Worm (Caenorhabditis elegans) whole organism, L4 larva: ENCODE measurements around the gene F23F12.13.

ENCODE experiments used
- F26F4.8 ChIP-seq: fragments of 200-800 bp; sonication (Bioruptor generic); conservative IDR thresholded peaks from 2 replicates; pipeline ENCODE4 v1.3.6; 2022; ENCODE audit warnings: missing genetic modification characterization, missing compliant biosample characterization
- F44E2.7 ChIP-seq: fragments of 200-800 bp; sonication (Bioruptor generic); IDR thresholded peaks from 2 replicates; pipeline ENCODE4 v2.1.2; 2022; ENCODE audit warnings: missing genetic modification characterization, missing compliant biosample characterization
- F49E8.2 ChIP-seq: sonication (generic microtip); optimal IDR thresholded peaks from 2 replicates; lab custom pipeline; 2016; ENCODE audit warnings: missing compliant biosample characterization, mild to moderate bottlenecking, missing genetic modification characterization, borderline replicate concordance
- T20F7.1 ChIP-seq: fragments of 200-800 bp; sonication (Bioruptor generic); optimal IDR thresholded peaks from 2 replicates; lab custom pipeline; 2018; ENCODE audit warnings: mild to moderate bottlenecking, missing genetic modification characterization, missing compliant biosample characterization
- T26A8.4 ChIP-seq: fragments of 200-800 bp; sonication (Bioruptor generic); IDR thresholded peaks from 2 replicates; pipeline ENCODE4 v1.3.6; 2022; ENCODE audit warnings: missing genetic modification characterization, missing compliant biosample characterization
- Y5F2A.4 ChIP-seq: fragments of 200-800 bp; sonication (Bioruptor generic); optimal IDR thresholded peaks from 2 replicates; lab custom pipeline; 2018; ENCODE audit warnings: mild to moderate bottlenecking, missing genetic modification characterization, missing compliant biosample characterization
- Y75B8A.6 ChIP-seq: fragments of 200-800 bp; sonication (Bioruptor generic); IDR thresholded peaks from 2 replicates; pipeline ENCODE4 v1.3.6; 2022; ENCODE audit warnings: missing genetic modification reagents, missing genetic modification characterization, missing compliant biosample characterization
- aly-2 ChIP-seq: sonication (generic microtip); optimal IDR thresholded peaks from 2 replicates; lab custom pipeline; 2018; ENCODE audit warnings: missing biosample characterization, missing genetic modification characterization
- ama-1 ChIP-seq: fragments of 150-350 bp; optimal IDR thresholded peaks from 2 replicates; lab custom pipeline; 2014; ENCODE audit warnings: inconsistent platforms, mixed read lengths
- ceh-20 ChIP-seq: fragments of 200-800 bp; sonication (Bioruptor generic); IDR thresholded peaks from 2 replicates; pipeline ENCODE4 v1.3.6; 2022; ENCODE audit warnings: missing genetic modification reagents, missing genetic modification characterization, missing compliant biosample characterization
- ceh-44 ChIP-seq: fragments of 200-800 bp; sonication (Bioruptor generic); IDR thresholded peaks from 2 replicates; pipeline ENCODE4 v1.3.6; 2022; ENCODE audit warnings: missing genetic modification reagents, missing genetic modification characterization, missing compliant biosample characterization
- ceh-62 ChIP-seq: sonication (generic microtip); optimal IDR thresholded peaks from 2 replicates; lab custom pipeline; 2017; ENCODE audit warnings: missing biosample characterization, missing genetic modification characterization
- daf-12 ChIP-seq: fragments of 150-350 bp; optimal IDR thresholded peaks from 2 replicates; lab custom pipeline; 2014; ENCODE audit warnings: missing biosample characterization, missing genetic modification reagents, missing genetic modification characterization
- daf-16 ChIP-seq, 3 experiments: sonication (generic microtip); optimal IDR thresholded peaks; 2 replicates each; lab custom pipeline; 2016 to 2017; ENCODE audit warnings: missing genetic modification characterization in 3 of 3, missing genetic modification reagents in 3 of 3, mild to moderate bottlenecking in 2 of 3, missing compliant biosample characterization in 2 of 3, missing biosample characterization in 1 of 3, moderate library complexity in 1 of 3
- daf-8 ChIP-seq: fragments of 200-800 bp; sonication (Bioruptor generic); IDR thresholded peaks from 2 replicates; pipeline ENCODE4 v1.3.6; 2022; ENCODE audit warnings: missing genetic modification characterization, missing compliant biosample characterization
- dmd-6 ChIP-seq: fragments of 200-800 bp; sonication (Bioruptor generic); IDR thresholded peaks from 2 replicates; pipeline ENCODE4 v1.3.6; 2022; ENCODE audit warnings: missing genetic modification reagents, missing genetic modification characterization, missing compliant biosample characterization
- dpl-1 ChIP-seq: fragments of 150-350 bp; optimal IDR thresholded peaks from 2 replicates; lab custom pipeline; 2014; ENCODE audit warnings: missing biosample characterization, missing genetic modification reagents, missing genetic modification characterization
- duxl-1 ChIP-seq: sonication (generic microtip); optimal IDR thresholded peaks from 2 replicates; lab custom pipeline; 2016; ENCODE audit warnings: mild to moderate bottlenecking, missing genetic modification characterization, moderate library complexity, missing compliant biosample characterization; ENCODE audit not compliant: poor library complexity
- fos-1 ChIP-seq: fragments of 150-350 bp; optimal IDR thresholded peaks from 2 replicates; lab custom pipeline; 2014; ENCODE audit warnings: missing biosample characterization, missing genetic modification characterization
- gei-8 ChIP-seq: fragments of 200-800 bp; sonication (Bioruptor generic); optimal IDR thresholded peaks from 2 replicates; lab custom pipeline; 2018; ENCODE audit warnings: mild to moderate bottlenecking, missing genetic modification characterization, missing compliant biosample characterization
- hlh-11 ChIP-seq: fragments of 200-800 bp; sonication (Bioruptor generic); optimal IDR thresholded peaks from 2 replicates; lab custom pipeline; 2018; ENCODE audit warnings: mild to moderate bottlenecking, missing genetic modification characterization, missing compliant biosample characterization
- hlh-30 ChIP-seq: sonication (generic microtip); optimal IDR thresholded peaks from 2 replicates; lab custom pipeline; 2017; ENCODE audit warnings: antibody characterized with exemption, mild to moderate bottlenecking, missing genetic modification characterization, missing compliant biosample characterization; ENCODE audit not compliant: insufficient read depth
- hmg-1.1 ChIP-seq: fragments of 200-800 bp; sonication (Bioruptor generic); IDR thresholded peaks from 2 replicates; pipeline ENCODE4 v1.3.6; 2022; ENCODE audit warnings: missing genetic modification reagents, missing genetic modification characterization, missing compliant biosample characterization
- lin-1 ChIP-seq: fragments of 200-800 bp; sonication (Bioruptor generic); IDR thresholded peaks from 2 replicates; pipeline ENCODE4 v1.3.6; 2022; ENCODE audit warnings: missing genetic modification reagents, missing genetic modification characterization, missing compliant biosample characterization
- lin-38 ChIP-seq: fragments of 200-800 bp; sonication (Bioruptor generic); IDR thresholded peaks from 2 replicates; pipeline ENCODE4 v1.3.6; 2022; ENCODE audit warnings: missing genetic modification reagents, missing genetic modification characterization, missing compliant biosample characterization
- lin-39 ChIP-seq: fragments of 150-350 bp; optimal IDR thresholded peaks from 2 replicates; lab custom pipeline; 2014; ENCODE audit warnings: missing biosample characterization, missing genetic modification reagents, missing genetic modification characterization
- lir-3 ChIP-seq: sonication (generic microtip); optimal IDR thresholded peaks from 2 replicates; lab custom pipeline; 2016; ENCODE audit warnings: mild to moderate bottlenecking, missing genetic modification characterization, missing compliant biosample characterization
- mdl-1 ChIP-seq, 2 experiments: fragments of 150-350 bp in 1 of 2; sonication (generic microtip) in 1 of 2; optimal IDR thresholded peaks; 2 replicates each; lab custom pipeline; 2014 to 2017; ENCODE audit warnings: missing biosample characterization in 2 of 2, missing genetic modification characterization in 2 of 2
- mdt-29 ChIP-seq: fragments of 200-800 bp; sonication (Bioruptor generic); IDR thresholded peaks from 2 replicates; pipeline ENCODE4 v1.3.6; 2022; ENCODE audit warnings: missing genetic modification reagents, missing genetic modification characterization, missing compliant biosample characterization
- mes-2 ChIP-seq: sonication (generic microtip); optimal IDR thresholded peaks from 2 replicates; lab custom pipeline; 2016; ENCODE audit warnings: missing genotype, mild to moderate bottlenecking, missing genetic modification characterization, missing compliant biosample characterization; ENCODE audit not compliant: poor library complexity, severe bottlenecking
- mxl-3 ChIP-seq: fragments of 200-800 bp; sonication (Bioruptor generic); optimal IDR thresholded peaks from 2 replicates; lab custom pipeline; 2018; ENCODE audit warnings: mild to moderate bottlenecking, missing genetic modification characterization, missing compliant biosample characterization
- nhr-10 ChIP-seq: fragments of 150-350 bp; optimal IDR thresholded peaks from 2 replicates; lab custom pipeline; 2014; ENCODE audit warnings: missing biosample characterization, missing genetic modification characterization
- nhr-102 ChIP-seq: sonication (generic microtip); optimal IDR thresholded peaks from 2 replicates; lab custom pipeline; 2016; ENCODE audit warnings: mild to moderate bottlenecking, missing genetic modification characterization, moderate library complexity, missing compliant biosample characterization
- nhr-111 ChIP-seq: fragments of 200-800 bp; sonication (Bioruptor generic); optimal IDR thresholded peaks from 2 replicates; lab custom pipeline; 2018; ENCODE audit warnings: mild to moderate bottlenecking, missing genetic modification characterization, missing compliant biosample characterization
- nhr-25 ChIP-seq: sonication (generic microtip); optimal IDR thresholded peaks from 2 replicates; lab custom pipeline; 2017; ENCODE audit warnings: missing genetic modification characterization, mild to moderate bottlenecking, missing compliant biosample characterization, antibody characterized with exemption, moderate library complexity, borderline replicate concordance; ENCODE audit not compliant: insufficient read depth
- nhr-28 ChIP-seq: fragments of 150-350 bp; optimal IDR thresholded peaks from 2 replicates; lab custom pipeline; 2014; ENCODE audit warnings: missing biosample characterization, missing genetic modification characterization
- nhr-48 ChIP-seq: sonication (generic microtip); optimal IDR thresholded peaks from 2 replicates; lab custom pipeline; 2016; ENCODE audit warnings: mild to moderate bottlenecking, missing genetic modification characterization, missing compliant biosample characterization
- nhr-77 ChIP-seq: fragments of 150-350 bp; optimal IDR thresholded peaks from 2 replicates; lab custom pipeline; 2014; ENCODE audit warnings: missing biosample characterization, missing genetic modification characterization
- pha-4 ChIP-seq, 2 experiments: fragments of 150-350 bp in 1 of 2; fragments of 200-800 bp in 1 of 2; sonication (Bioruptor generic) in 1 of 2; IDR thresholded peaks in 1 of 2; optimal IDR thresholded peaks in 1 of 2; 2 replicates each; pipeline versions ENCODE4 v1.3.6 to Lab custom; 2014 to 2022; ENCODE audit warnings: missing genetic modification characterization in 2 of 2, missing genetic modification reagents in 2 of 2, missing biosample characterization in 1 of 2, missing compliant biosample characterization in 1 of 2
- set-16 ChIP-seq: fragments of 200-800 bp; sonication (Bioruptor generic); IDR thresholded peaks from 2 replicates; pipeline ENCODE4 v1.3.6; 2022; ENCODE audit warnings: missing genetic modification reagents, missing genetic modification characterization, missing compliant biosample characterization
- skn-1 ChIP-seq: fragments of 150-350 bp; optimal IDR thresholded peaks from 2 replicates; lab custom pipeline; 2014; ENCODE audit warnings: missing biosample characterization, missing genetic modification characterization
- snpc-4 ChIP-seq: fragments of 150-350 bp; optimal IDR thresholded peaks from 2 replicates; lab custom pipeline; 2014; ENCODE audit warnings: missing biosample characterization, missing genetic modification characterization
- tag-97 ChIP-seq: fragments of 200-800 bp; sonication (Bioruptor generic); IDR thresholded peaks from 2 replicates; pipeline ENCODE4 v1.3.6; 2022; ENCODE audit warnings: missing genetic modification characterization, missing compliant biosample characterization
- tra-1 ChIP-seq: fragments of 200-800 bp; sonication (Bioruptor generic); IDR thresholded peaks from 2 replicates; pipeline ENCODE4 v1.3.6; 2022; ENCODE audit warnings: missing genetic modification reagents, missing genetic modification characterization, missing compliant biosample characterization
- vab-7 ChIP-seq: fragments of 200-800 bp; sonication (Bioruptor generic); IDR thresholded peaks from 2 replicates; pipeline ENCODE4 v1.3.6; 2022; ENCODE audit warnings: missing genetic modification reagents, missing genetic modification characterization, missing compliant biosample characterization
- zag-1 ChIP-seq: fragments of 150-350 bp; optimal IDR thresholded peaks from 2 replicates; lab custom pipeline; 2014; ENCODE audit warnings: missing biosample characterization, missing genetic modification characterization
- zfp-3 ChIP-seq: fragments of 200-800 bp; sonication (Bioruptor generic); conservative IDR thresholded peaks from 2 replicates; pipeline ENCODE4 v1.3.6; 2022; ENCODE audit warnings: missing genetic modification reagents, missing genetic modification characterization, missing compliant biosample characterization
- zip-2 ChIP-seq: fragments of 150-350 bp; optimal IDR thresholded peaks from 2 replicates; lab custom pipeline; 2014; ENCODE audit warnings: missing biosample characterization, missing genetic modification characterization

Gene F23F12.13

ce11 chrIII:6508327-6508726 is 12.9 kb downstream of the F23F12.13 start:
- TF ChIP-seq fos-1 (tag; lab: Kevin White, UChicago) (no peak), F44E2.7 (GFP tag; lab: Robert Waterston, UW) (no peak), mdt-29 (no peak), nhr-28 (tag; lab: Kevin White, UChicago) (peak; percentile 77), mes-2 (tag; lab: Kevin White, UChicago) (no peak), tag-97 (GFP tag; lab: Robert Waterston, UW) (no peak), daf-16 (GFP tag; optimal IDR thresholded peaks at IDR 0.05; lab: Kevin White, UChicago) (no peak), daf-16 (tag; optimal IDR thresholded peaks at IDR 0.05; lab: Kevin White, UChicago) (no peak), vab-7 (GFP tag; lab: Robert Waterston, UW) (no peak), pha-4 (GFP tag; IDR thresholded peaks at IDR 0.05; lab: Robert Waterston, UW) (no peak), pha-4 (tag; optimal IDR thresholded peaks at IDR 0.05; lab: Kevin White, UChicago) (no peak), dpl-1 (no peak), lin-1 (no peak), hlh-11 (peak; percentile 5), nhr-111 (no peak), nhr-48 (tag; lab: Kevin White, UChicago) (no peak), Y75B8A.6 (GFP tag; lab: Robert Waterston, UW) (no peak), gei-8 (no peak), daf-8 (no peak), ceh-44 (no peak), skn-1 (tag; lab: Kevin White, UChicago) (no peak), nhr-25 (tag; lab: Kevin White, UChicago) (no peak), hlh-30 (tag; lab: Kevin White, UChicago) (peak; percentile 48), tra-1 (no peak), F26F4.8 (GFP tag; lab: Robert Waterston, UW) (no peak), snpc-4 (tag; lab: Kevin White, UChicago) (no peak), daf-12 (tag; lab: Kevin White, UChicago) (no peak), mxl-3 (GFP tag; lab: Kevin White, UChicago) (peak; percentile 28), hmg-1.1 (GFP tag; lab: Robert Waterston, UW) (no peak), T20F7.1 (GFP tag; lab: Kevin White, UChicago) (no peak), lin-38 (GFP tag; lab: Robert Waterston, UW) (no peak), set-16 (GFP tag; lab: Robert Waterston, UW) (no peak), duxl-1 (tag; lab: Kevin White, UChicago) (no peak), lin-39 (no peak)

- peak; percentile 44 for TF ChIP-seq dmd-6 (GFP tag; lab: Robert Waterston, UW)
- no peak for TF ChIP-seq mdt-29
- TF ChIP-seq aly-2 (tag; lab: Kevin White, UChicago), result no peak
- no peak for TF ChIP-seq T26A8.4 (GFP tag; lab: Robert Waterston, UW)
- TF ChIP-seq hlh-11, result peak; percentile 36
- TF ChIP-seq tra-1, result 0 out of 2 replicates have a peak, but pooled peaks have one; percentile 8
- TF ChIP-seq T20F7.1 (GFP tag; lab: Kevin White, UChicago), result peak; percentile 22
- no peak for TF ChIP-seq nhr-102 (tag; lab: Kevin White, UChicago)
- TF ChIP-seq nhr-28 (tag; lab: Kevin White, UChicago), result peak; percentile 20
- TF ChIP-seq F49E8.2 (tag; lab: Kevin White, UChicago), result no peak
- no peak for TF ChIP-seq ceh-20
- TF ChIP-seq ceh-44, result no peak
- no peak for TF ChIP-seq lin-1
- TF ChIP-seq zag-1 (tag; lab: Kevin White, UChicago), result no peak
- TF ChIP-seq ceh-62 (tag; lab: Kevin White, UChicago), result no peak
- TF ChIP-seq nhr-10 (tag; lab: Kevin White, UChicago), result no peak
- TF ChIP-seq lir-3 (tag; lab: Kevin White, UChicago), result no peak
- no peak for TF ChIP-seq Y5F2A.4 (GFP tag; lab: Kevin White, UChicago)
- TF ChIP-seq nhr-77 (tag; lab: Kevin White, UChicago), result no peak
- no peak for TF ChIP-seq zfp-3 (GFP tag; lab: Robert Waterston, UW)
- TF ChIP-seq mdl-1 (tag; optimal IDR thresholded peaks at IDR 0.05; lab: Kevin White, UChicago), result no peak
- no peak for TF ChIP-seq lin-39
- no peak for TF ChIP-seq ama-1 (lab: Kevin White, UChicago)
- TF ChIP-seq hlh-30 (tag; lab: Kevin White, UChicago), result peak; percentile 31
- no peak for TF ChIP-seq zip-2 (tag; lab: Kevin White, UChicago)
Measured at ce11 chrIII:6509301-6509700, 13.8 kb downstream of the F23F12.13 start.
